Worm (Caenorhabditis elegans): ENCODE measurements around the gene nlp-21.
A peak's percentile ranks its signal among the peaks of the same experiment; 100 is the strongest.

Gene nlp-21

DNA sequence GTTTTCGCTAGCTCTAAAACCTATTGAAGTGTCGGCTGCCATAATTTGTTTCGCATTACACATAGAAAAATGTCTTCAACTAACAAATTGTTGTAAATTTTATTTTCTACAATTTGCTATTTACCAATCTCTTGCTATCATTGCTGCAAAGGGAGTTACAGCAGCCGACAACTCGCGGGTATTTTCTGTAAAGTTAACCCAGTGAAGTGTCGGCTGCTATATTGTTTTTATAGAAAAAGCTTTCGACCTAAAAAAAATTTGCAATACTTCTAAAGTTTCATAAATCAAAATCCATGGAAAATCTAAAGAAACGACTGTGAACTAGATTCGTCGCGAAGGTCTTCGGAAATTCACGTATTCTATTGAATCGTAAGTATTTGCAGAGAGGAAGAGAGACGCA lies 14.2 kb downstream of the nlp-21 start:
- TF ChIP-seq pqm-1 (tag; optimal IDR thresholded peaks at IDR 0.05) (no peak), snpc-4 (tag; optimal IDR thresholded peaks at IDR 0.05) (peak; percentile 58)

DNA sequence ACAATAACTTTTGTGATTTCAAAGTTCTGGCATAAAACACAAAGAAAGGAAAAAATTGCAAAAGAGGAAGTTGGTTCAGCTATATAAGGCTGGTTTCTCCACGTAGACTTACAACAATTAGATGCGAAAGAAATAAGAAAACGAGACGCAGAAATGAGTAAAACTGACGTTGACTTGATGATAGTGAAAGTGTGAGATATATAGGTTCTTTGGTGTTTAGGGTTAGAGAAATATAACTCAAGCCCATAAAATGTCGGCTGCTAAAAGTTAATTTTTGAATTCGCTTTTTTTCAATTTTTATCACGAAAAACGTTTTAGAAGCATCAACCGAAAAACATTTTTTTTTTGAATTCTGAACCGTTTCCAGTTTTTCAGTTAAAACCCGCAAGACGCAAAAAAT lies 14.6 kb downstream of the nlp-21 start:
- peak; percentile 0 for TF ChIP-seq nhr-11 (tag; optimal IDR thresholded peaks at IDR 0.05)
- peak; percentile 50 for TF ChIP-seq snpc-4 (tag; optimal IDR thresholded peaks at IDR 0.05)
- no peak for TF ChIP-seq lsy-12 (tag; optimal IDR thresholded peaks at IDR 0.05)
- no peak for TF ChIP-seq tbx-2 (tag; optimal IDR thresholded peaks at IDR 0.05)
- peak; percentile 43 for TF ChIP-seq nhr-25 (tag; optimal IDR thresholded peaks at IDR 0.05)

DNA sequence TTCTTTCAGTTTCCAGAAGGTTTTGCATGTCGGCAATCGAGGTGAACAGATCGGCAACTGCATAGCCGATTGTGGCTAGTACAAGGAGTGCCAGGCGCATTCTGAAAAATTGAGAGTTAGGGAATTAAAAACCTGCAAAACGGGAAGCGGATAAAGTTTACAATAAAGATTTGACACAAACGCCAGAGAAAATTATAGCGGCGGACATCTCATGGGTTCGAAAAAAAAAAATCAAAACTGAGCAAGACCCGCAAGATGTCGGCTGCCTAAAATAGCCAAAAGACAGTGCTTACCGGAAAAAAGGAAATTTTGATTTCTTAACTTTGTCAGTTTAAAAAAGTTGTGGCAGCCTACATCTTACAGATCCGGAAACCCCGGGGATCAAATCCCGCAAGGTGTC lies 15.2 kb downstream of the nlp-21 start, which contains the start of gene dpy-18:
TSS of gene dpy-18 (minus strand) at position 101 of the 400 bp plus-strand sequence.
- TF ChIP-seq ama-1 (optimal IDR thresholded peaks at IDR 0.05) (no peak), lin-15B (tag; optimal IDR thresholded peaks at IDR 0.05) (no peak), unc-39 (tag; optimal IDR thresholded peaks at IDR 0.05) (no peak), nhr-23 (tag; optimal IDR thresholded peaks at IDR 0.05) (no peak), egl-27 (tag; optimal IDR thresholded peaks at IDR 0.05) (no peak), ceh-9 (tag; optimal IDR thresholded peaks at IDR 0.05) (no peak), ztf-4 (tag; optimal IDR thresholded peaks at IDR 0.05) (no peak), ceh-28 (tag; optimal IDR thresholded peaks at IDR 0.05) (no peak), mdl-1 (tag; optimal IDR thresholded peaks at IDR 0.05) (no peak)

DNA sequence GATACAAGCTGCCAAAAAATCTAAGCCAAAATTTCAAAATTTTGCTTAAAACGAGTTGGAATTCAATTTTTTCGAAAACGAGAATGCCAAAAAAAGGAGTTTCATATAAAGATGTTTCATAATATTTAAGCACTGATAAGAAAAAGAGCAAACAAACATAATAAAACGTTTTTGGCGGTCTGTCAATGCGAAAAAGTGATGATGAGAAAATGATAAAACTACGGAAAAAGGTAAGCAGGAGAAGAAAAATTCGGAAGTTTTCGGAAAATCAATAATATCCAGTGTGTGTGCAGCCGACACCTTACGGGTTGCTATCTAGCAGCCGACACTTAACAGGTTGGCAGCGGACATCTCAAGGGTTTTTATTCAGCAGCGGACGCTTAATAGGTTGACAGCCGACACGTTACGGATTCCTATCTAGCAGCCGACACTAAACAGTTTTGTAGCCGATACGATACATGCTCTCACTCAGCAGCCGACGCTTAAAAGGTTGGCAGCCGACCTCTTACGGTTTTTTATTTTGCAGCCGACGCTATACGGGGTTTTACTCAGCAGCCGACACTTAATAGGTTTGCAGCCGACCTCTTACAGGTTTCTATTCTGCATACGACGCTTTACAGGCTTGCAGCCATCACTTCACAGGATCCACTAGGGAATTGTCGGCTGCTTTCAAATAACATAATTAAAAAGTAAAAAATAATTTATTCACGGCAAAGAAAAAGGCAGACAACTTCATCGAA lies 20.7 kb downstream of the nlp-21 start:
- TF ChIP-seq nhr-11 (tag; optimal IDR thresholded peaks at IDR 0.05) (no peak), jun-1 (tag; optimal IDR thresholded peaks at IDR 0.05) (no peak), nhr-237 (tag; optimal IDR thresholded peaks at IDR 0.05) (no peak), pha-4 (tag; optimal IDR thresholded peaks at IDR 0.05) (peak; percentile 27), nhr-43 (tag; optimal IDR thresholded peaks at IDR 0.05; ENCODE audit: poor library complexity, severe bottlenecking) (no peak), aly-2 (tag; optimal IDR thresholded peaks at IDR 0.05) (no peak), elt-3 (tag; optimal IDR thresholded peaks at IDR 0.05) (no peak), nhr-76 (tag; optimal IDR thresholded peaks at IDR 0.05) (no peak), lin-39 (tag; optimal IDR thresholded peaks at IDR 0.05) (no peak), egl-5 (tag; optimal IDR thresholded peaks at IDR 0.05) (no peak), nhr-25 (tag; optimal IDR thresholded peaks at IDR 0.05) (no peak), elt-1 (tag; optimal IDR thresholded peaks at IDR 0.05) (no peak), skn-1 (tag; optimal IDR thresholded peaks at IDR 0.05) (no peak), nhr-67 (tag; optimal IDR thresholded peaks at IDR 0.05) (no peak), mml-1 (tag; optimal IDR thresholded peaks at IDR 0.05) (no peak), fkh-2 (tag; optimal IDR thresholded peaks at IDR 0.05) (no peak), nhr-77 (tag; optimal IDR thresholded peaks at IDR 0.05) (no peak), unc-39 (tag; optimal IDR thresholded peaks at IDR 0.05) (no peak), ztf-4 (tag; optimal IDR thresholded peaks at IDR 0.05) (no peak), lin-15B (tag; optimal IDR thresholded peaks at IDR 0.05) (no peak), ceh-82 (tag; optimal IDR thresholded peaks at IDR 0.05) (no peak), sea-2 (GFP tag; optimal IDR thresholded peaks at IDR 0.05) (no peak), egl-27 (tag; optimal IDR thresholded peaks at IDR 0.05) (no peak), eor-1 (tag; optimal IDR thresholded peaks at IDR 0.05) (no peak), ztf-11 (tag; optimal IDR thresholded peaks at IDR 0.05) (no peak), fos-1 (tag; optimal IDR thresholded peaks at IDR 0.05) (no peak), zag-1 (tag; optimal IDR thresholded peaks at IDR 0.05) (no peak), elt-2 (tag; optimal IDR thresholded peaks at IDR 0.05) (peak; percentile 58), daf-12 (tag; optimal IDR thresholded peaks at IDR 0.05) (no peak), ZK546.5 (tag; optimal IDR thresholded peaks at IDR 0.05) (no peak), lsy-12 (tag; optimal IDR thresholded peaks at IDR 0.05) (no peak), ceh-9 (tag; optimal IDR thresholded peaks at IDR 0.05) (no peak), R02D3.7 (tag; optimal IDR thresholded peaks at IDR 0.05) (no peak), ceh-16 (tag; optimal IDR thresholded peaks at IDR 0.05) (no peak), tbx-2 (tag; optimal IDR thresholded peaks at IDR 0.05) (no peak), ceh-28 (tag; optimal IDR thresholded peaks at IDR 0.05) (peak; percentile 18), pqm-1 (tag; optimal IDR thresholded peaks at IDR 0.05) (peak; percentile 28), snpc-4 (tag; optimal IDR thresholded peaks at IDR 0.05) (peak; percentile 89), nhr-23 (tag; optimal IDR thresholded peaks at IDR 0.05) (no peak), unc-62 (GFP tag; optimal IDR thresholded peaks at IDR 0.05) (no peak), nhr-12 (tag; optimal IDR thresholded peaks at IDR 0.05) (no peak), ama-1 (optimal IDR thresholded peaks at IDR 0.05) (peak; percentile 45)

Measured in whole organism, L3 larva.